Worm (Caenorhabditis elegans) whole organism, early embryonic: ENCODE data around the gene sec-10.

Experiments
- B0310.2 ChIP-seq: sonication (generic microtip); optimal IDR thresholded peaks from 2 replicates; lab custom pipeline; 2016; ENCODE audit warnings: mild to moderate bottlenecking, missing genetic modification characterization, missing compliant biosample characterization
- F13C5.2 ChIP-seq: sonication (generic microtip); optimal IDR thresholded peaks from 2 replicates; lab custom pipeline; 2017; ENCODE audit warnings: mild to moderate bottlenecking, missing genetic modification characterization, inconsistent platforms, missing compliant biosample characterization
- aly-1 ChIP-seq: sonication (generic microtip); optimal IDR thresholded peaks from 2 replicates; lab custom pipeline; 2016; ENCODE audit warnings: missing genetic modification characterization, missing compliant biosample characterization
- ama-1 ChIP-seq: fragments of 150-350 bp; optimal IDR thresholded peaks from 2 replicates; lab custom pipeline; 2014
- ceh-13 ChIP-seq: fragments of 200-800 bp; sonication (Bioruptor generic); optimal IDR thresholded peaks from 2 replicates; lab custom pipeline; 2018; ENCODE audit warnings: mild to moderate bottlenecking, missing genetic modification characterization, missing compliant biosample characterization
- ceh-36 ChIP-seq: sonication (generic microtip); optimal IDR thresholded peaks from 2 replicates; lab custom pipeline; 2016; ENCODE audit warnings: missing genetic modification characterization, inconsistent platforms, missing compliant biosample characterization
- ets-7 ChIP-seq: sonication (generic microtip); optimal IDR thresholded peaks from 2 replicates; lab custom pipeline; 2016; ENCODE audit warnings: missing genotype, missing genetic modification characterization, missing compliant biosample characterization
- flt-1 ChIP-seq: fragments of 200-800 bp; sonication (Bioruptor generic); IDR thresholded peaks from 2 replicates; pipeline ENCODE4 v1.3.6; 2022; ENCODE audit warnings: missing genetic modification characterization, missing compliant biosample characterization
- hmbx-1 ChIP-seq: sonication (generic microtip); optimal IDR thresholded peaks from 2 replicates; lab custom pipeline; 2016; ENCODE audit warnings: mild to moderate bottlenecking, missing genetic modification characterization, missing compliant biosample characterization
- hmg-4 ChIP-seq: fragments of 200-800 bp; sonication (Bioruptor generic); optimal IDR thresholded peaks from 2 replicates; lab custom pipeline; 2018; ENCODE audit warnings: mild to moderate bottlenecking, missing genetic modification characterization, missing compliant biosample characterization
- hnd-1 ChIP-seq: sonication (generic microtip); optimal IDR thresholded peaks from 2 replicates; lab custom pipeline; 2016; ENCODE audit warnings: missing genetic modification characterization, missing compliant biosample characterization
- pes-1 ChIP-seq: fragments of 200-800 bp; sonication (Bioruptor generic); IDR thresholded peaks from 2 replicates; pipeline ENCODE4 v1.3.6; 2022; ENCODE audit warnings: missing genetic modification reagents, missing genetic modification characterization, missing compliant biosample characterization
- scrt-1 ChIP-seq: fragments of 200-800 bp; sonication (Bioruptor generic); IDR thresholded peaks from 2 replicates; pipeline ENCODE4 v1.3.6; 2022; ENCODE audit warnings: missing genetic modification characterization, missing compliant biosample characterization
- sea-1 ChIP-seq: fragments of 200-800 bp; sonication (Bioruptor generic); conservative IDR thresholded peaks from 2 replicates; pipeline ENCODE4 v1.3.6; 2022; ENCODE audit warnings: missing genetic modification characterization, missing compliant biosample characterization
- tbx-11 ChIP-seq: fragments of 200-800 bp; sonication (Bioruptor generic); IDR thresholded peaks from 2 replicates; pipeline ENCODE4 v1.3.6; 2022; ENCODE audit warnings: missing genetic modification characterization, missing compliant biosample characterization
- tbx-37 ChIP-seq: fragments of 200-800 bp; sonication (Bioruptor generic); conservative IDR thresholded peaks from 2 replicates; pipeline ENCODE4 v1.3.6; 2022; ENCODE audit warnings: missing genetic modification reagents, missing genetic modification characterization, missing compliant biosample characterization
- tra-4 ChIP-seq: sonication (generic microtip); optimal IDR thresholded peaks from 2 replicates; lab custom pipeline; 2017; ENCODE audit warnings: missing genetic modification characterization, missing compliant biosample characterization

The sec-10 gene

ce11 chrIV:7757245-7757644 lies 25.1 kb downstream of the sec-10 start, which contains the start of gene C46A5.4:
Gene C46A5.4 (minus strand): TSS chrIV:7757345.
- TF ChIP-seq ceh-36 = no peak
- TF ChIP-seq hnd-1 (tag; lab: Kevin White, UChicago) = no peak
- TF ChIP-seq ets-7 (tag; lab: Kevin White, UChicago) = no peak
- no peak for TF ChIP-seq scrt-1
- TF ChIP-seq sea-1 (GFP tag; lab: Robert Waterston, UW) = no peak
- no peak for TF ChIP-seq tra-4 (tag; lab: Kevin White, UChicago)

ce11 chrIV:7754114-7754513 lies 28.2 kb downstream of the sec-10 start:
- TF ChIP-seq hnd-1 (tag; lab: Kevin White, UChicago) = no peak
- TF ChIP-seq B0310.2 (tag; lab: Kevin White, UChicago) = no peak
- TF ChIP-seq sea-1 (GFP tag; lab: Robert Waterston, UW) = no peak
- no peak for TF ChIP-seq ceh-13 (GFP tag; lab: Kevin White, UChicago)

ce11 chrIV:7753108-7753507 lies 29.2 kb downstream of the sec-10 start, which contains the start of gene col-14:
Gene col-14 (plus strand): TSS chrIV:7753408.
- TF ChIP-seq F13C5.2 (tag; lab: Kevin White, UChicago) (no peak), B0310.2 (tag; lab: Kevin White, UChicago) (no peak), scrt-1 (no peak), tra-4 (tag; lab: Kevin White, UChicago) (no peak), pes-1 (GFP tag; lab: Robert Waterston, UW) (no peak), ceh-13 (GFP tag; lab: Kevin White, UChicago) (no peak), hnd-1 (tag; lab: Kevin White, UChicago) (no peak), tbx-37 (GFP tag; lab: Robert Waterston, UW) (no peak), ceh-36 (no peak), tbx-11 (GFP tag; lab: Robert Waterston, UW) (no peak), sea-1 (GFP tag; lab: Robert Waterston, UW) (no peak), flt-1 (GFP tag; lab: Robert Waterston, UW) (no peak), hmbx-1 (tag; lab: Kevin White, UChicago) (no peak)

- TF ChIP-seq scrt-1 = no peak
- TF ChIP-seq flt-1 (GFP tag; lab: Robert Waterston, UW) = no peak
- no peak for TF ChIP-seq hnd-1 (tag; lab: Kevin White, UChicago)
- no peak for TF ChIP-seq sea-1 (GFP tag; lab: Robert Waterston, UW)
- no peak for TF ChIP-seq hmbx-1 (tag; lab: Kevin White, UChicago)
- TF ChIP-seq ceh-36 = no peak
- TF ChIP-seq ceh-13 (GFP tag; lab: Kevin White, UChicago) = no peak
Observed at ce11 chrIV:7747838-7748237, 34.5 kb downstream of the sec-10 start, which contains the start of gene klo-1. Gene klo-1 (minus strand): TSS chrIV:7748225.

- TF ChIP-seq tra-4 (tag; lab: Kevin White, UChicago) = no peak
- no peak for TF ChIP-seq pes-1 (GFP tag; lab: Robert Waterston, UW)
- TF ChIP-seq ama-1 (lab: Kevin White, UChicago) = no peak
- no peak for TF ChIP-seq ceh-36
- no peak for TF ChIP-seq tbx-37 (GFP tag; lab: Robert Waterston, UW)
- no peak for TF ChIP-seq B0310.2 (tag; lab: Kevin White, UChicago)
- no peak for TF ChIP-seq hnd-1 (tag; lab: Kevin White, UChicago)
- TF ChIP-seq F13C5.2 (tag; lab: Kevin White, UChicago) = no peak
- no peak for TF ChIP-seq hmbx-1 (tag; lab: Kevin White, UChicago)
- TF ChIP-seq tbx-11 (GFP tag; lab: Robert Waterston, UW) = no peak
Observed at ce11 chrIV:7743539-7743938, 38.8 kb downstream of the sec-10 start, which contains the start of gene npr-35. Gene npr-35 (plus strand): TSS chrIV:7743839.

- no peak for TF ChIP-seq scrt-1
- no peak for TF ChIP-seq pes-1 (GFP tag; lab: Robert Waterston, UW)
- no peak for TF ChIP-seq ets-7 (tag; lab: Kevin White, UChicago)
- no peak for TF ChIP-seq hmbx-1 (tag; lab: Kevin White, UChicago)
- no peak for TF ChIP-seq hmg-4
- TF ChIP-seq F13C5.2 (tag; lab: Kevin White, UChicago) = no peak
- TF ChIP-seq hnd-1 (tag; lab: Kevin White, UChicago) = no peak
- no peak for TF ChIP-seq ceh-13 (GFP tag; lab: Kevin White, UChicago)
- TF ChIP-seq aly-1 (tag; lab: Kevin White, UChicago) = no peak
- no peak for TF ChIP-seq ama-1 (lab: Kevin White, UChicago)
- TF ChIP-seq B0310.2 (tag; lab: Kevin White, UChicago) = no peak
- TF ChIP-seq tbx-37 (GFP tag; lab: Robert Waterston, UW) = no peak
- no peak for TF ChIP-seq flt-1 (GFP tag; lab: Robert Waterston, UW)
- no peak for TF ChIP-seq ceh-36
- no peak for TF ChIP-seq tbx-11 (GFP tag; lab: Robert Waterston, UW)
- no peak for TF ChIP-seq tra-4 (tag; lab: Kevin White, UChicago)
- TF ChIP-seq sea-1 (GFP tag; lab: Robert Waterston, UW) = no peak
Observed at ce11 chrIV:7736616-7737015, 45.7 kb downstream of the sec-10 start.

ce11 chrIV:7734619-7735018 lies 47.7 kb downstream of the sec-10 start, which contains the start of gene clx-1:
Gene clx-1 (plus strand): TSS chrIV:7734648.
- TF ChIP-seq tra-4 (tag; lab: Kevin White, UChicago) (no peak), F13C5.2 (tag; lab: Kevin White, UChicago) (no peak), ceh-13 (GFP tag; lab: Kevin White, UChicago) (no peak), ets-7 (tag; lab: Kevin White, UChicago) (no peak), hmbx-1 (tag; lab: Kevin White, UChicago) (no peak), B0310.2 (tag; lab: Kevin White, UChicago) (no peak), flt-1 (GFP tag; lab: Robert Waterston, UW) (no peak), tbx-11 (GFP tag; lab: Robert Waterston, UW) (no peak), sea-1 (GFP tag; lab: Robert Waterston, UW) (no peak), aly-1 (tag; lab: Kevin White, UChicago) (no peak), ceh-36 (no peak), ama-1 (lab: Kevin White, UChicago) (no peak), tbx-37 (GFP tag; lab: Robert Waterston, UW) (no peak), hmg-4 (no peak), hnd-1 (tag; lab: Kevin White, UChicago) (no peak), pes-1 (GFP tag; lab: Robert Waterston, UW) (no peak)
